Fruit fly (Drosophila melanogaster) whole organism, wandering third instar larva: ENCODE measurements around the gene CG42240.
A peak's percentile ranks its signal among the peaks of the same experiment; 100 is the strongest.

Source experiments
- GATAd ChIP-seq: sonication (Bioruptor generic); optimal IDR thresholded peaks from 2 replicates; lab custom pipeline; 2016; ENCODE audit warnings: missing biosample characterization, missing genetic modification characterization
- Sp1 ChIP-seq: fragments of 200-800 bp; sonication (Bioruptor generic); optimal IDR thresholded peaks from 3 replicates; lab custom pipeline; 2019; ENCODE audit warnings: missing biosample characterization, mild to moderate bottlenecking, missing genetic modification characterization, moderate library complexity
- h ChIP-seq: fragments of 200-800 bp; sonication (Bioruptor generic); optimal IDR thresholded peaks from 3 replicates; lab custom pipeline; 2016; ENCODE audit warnings: missing biosample characterization, mild to moderate bottlenecking, missing genetic modification characterization
- psq ChIP-seq: fragments of 200-800 bp; sonication (Bioruptor generic); optimal IDR thresholded peaks from 3 replicates; lab custom pipeline; 2017; ENCODE audit warnings: missing biosample characterization, mild to moderate bottlenecking, missing genetic modification characterization, moderate library complexity
- usp ChIP-seq: fragments of >200 bp; optimal IDR thresholded peaks from 2 replicates; lab custom pipeline; 2017; ENCODE audit warnings: missing biosample characterization, missing genetic modification characterization

- TF ChIP-seq psq (GFP tag; lab: Kevin White, UChicago) (peak; percentile 51), GATAd (GFP tag; lab: Kevin White, UChicago) (no peak), usp (GFP tag; lab: Kevin White, UChicago) (no peak), h (GFP tag; lab: Kevin White, UChicago) (peak; percentile 75), Sp1 (GFP tag; lab: Kevin White, UChicago) (peak; percentile 92)
Observed at dm6 chrX:6340593-6341068, 10.0 kb downstream of the CG42240 start.
